Fruit fly (Drosophila melanogaster) whole organism, embryonic: ENCODE results near the gene CG12379.

Experiments used
- Abd-B ChIP-seq: fragments of 200-800 bp; sonication (Bioruptor generic); optimal IDR thresholded peaks from 2 replicates; lab custom pipeline; 2018; ENCODE audit warnings: missing biosample characterization, mild to moderate bottlenecking, missing genetic modification characterization, moderate library complexity
- Aef1 ChIP-seq: fragments of 200-800 bp; sonication (Bioruptor generic); IDR thresholded peaks from 3 replicates; pipeline ENCODE4 v1.3.6; 2022; ENCODE audit warnings: missing biosample characterization, missing genetic modification characterization
- CG11723 ChIP-seq: fragments of 200-800 bp; sonication (Bioruptor generic); optimal IDR thresholded peaks from 2 replicates; lab custom pipeline; 2017; ENCODE audit warnings: missing biosample characterization, mild to moderate bottlenecking, missing genetic modification characterization
- CG12942 ChIP-seq: fragments of 200-800 bp; sonication (Bioruptor generic); optimal IDR thresholded peaks from 3 replicates; lab custom pipeline; 2016; ENCODE audit warnings: missing biosample characterization, missing genetic modification characterization
- CG13287 ChIP-seq: fragments of 200-800 bp; sonication (Bioruptor generic); IDR thresholded peaks from 2 replicates; pipeline ENCODE4 v1.3.6; 2022; ENCODE audit warnings: missing biosample characterization, missing genetic modification characterization; ENCODE audit not compliant: partially characterized antibody
- CG13296 ChIP-seq: fragments of 200-800 bp; sonication (Bioruptor generic); optimal IDR thresholded peaks from 3 replicates; lab custom pipeline; 2018; ENCODE audit warnings: missing biosample characterization, mild to moderate bottlenecking, missing genetic modification characterization
- CG13894 ChIP-seq: fragments of 200-800 bp; sonication (Bioruptor generic); optimal IDR thresholded peaks from 3 replicates; lab custom pipeline; 2018; ENCODE audit warnings: missing biosample characterization, mild to moderate bottlenecking, missing genetic modification characterization, moderate library complexity
- CG15479 ChIP-seq: fragments of 200-800 bp; sonication (Bioruptor generic); optimal IDR thresholded peaks from 3 replicates; lab custom pipeline; 2019; ENCODE audit warnings: missing biosample characterization, mild to moderate bottlenecking, missing genetic modification characterization, moderate library complexity
- CG1603 ChIP-seq: fragments of 200-800 bp; sonication (Bioruptor generic); optimal IDR thresholded peaks from 2 replicates; lab custom pipeline; 2019; ENCODE audit warnings: missing biosample characterization, mild to moderate bottlenecking, missing genetic modification characterization, moderate library complexity
- CG1647 ChIP-seq: fragments of 200-800 bp; sonication (Bioruptor generic); optimal IDR thresholded peaks from 3 replicates; lab custom pipeline; 2016; ENCODE audit warnings: missing biosample characterization, missing genetic modification characterization
- CG17186 ChIP-seq: fragments of 200-800 bp; sonication (Bioruptor generic); optimal IDR thresholded peaks from 3 replicates; lab custom pipeline; 2017; ENCODE audit warnings: missing biosample characterization, missing genetic modification reagents, missing genetic modification characterization
- CG17328 ChIP-seq: fragments of 200-800 bp; sonication (Bioruptor generic); IDR thresholded peaks from 2 replicates; pipeline ENCODE4 v1.3.6; 2022; ENCODE audit warnings: missing biosample characterization, missing genetic modification characterization
- CG17359 ChIP-seq: fragments of 200-800 bp; sonication (Bioruptor generic); optimal IDR thresholded peaks from 3 replicates; lab custom pipeline; 2018; ENCODE audit warnings: missing biosample characterization, mild to moderate bottlenecking, missing genetic modification characterization, moderate library complexity
- CG1792 ChIP-seq: fragments of 200-800 bp; sonication (Bioruptor generic); optimal IDR thresholded peaks from 2 replicates; lab custom pipeline; 2016; ENCODE audit warnings: missing biosample characterization, missing genetic modification characterization
- CG18764 ChIP-seq: fragments of 200-800 bp; sonication (Bioruptor generic); optimal IDR thresholded peaks from 3 replicates; lab custom pipeline; 2016; ENCODE audit warnings: missing biosample characterization, missing genetic modification characterization
- CG31224 ChIP-seq: fragments of 200-800 bp; sonication (Bioruptor generic); IDR thresholded peaks from 2 replicates; pipeline ENCODE4 v1.3.6; 2022; ENCODE audit warnings: missing biosample characterization, missing genetic modification characterization
- CG34224 ChIP-seq: fragments of 200-800 bp; sonication (Bioruptor generic); IDR thresholded peaks from 3 replicates; pipeline ENCODE4 v1.3.6; 2022; ENCODE audit warnings: missing biosample characterization, missing genetic modification characterization; ENCODE audit not compliant: partially characterized antibody
- CG3838 ChIP-seq: fragments of 200-800 bp; sonication (Bioruptor generic); optimal IDR thresholded peaks from 3 replicates; lab custom pipeline; 2016; ENCODE audit warnings: missing biosample characterization, missing genetic modification characterization
- CG4617 ChIP-seq: fragments of 200-800 bp; sonication (Bioruptor generic); optimal IDR thresholded peaks from 3 replicates; lab custom pipeline; 2016; ENCODE audit warnings: missing biosample characterization, missing genetic modification characterization, borderline replicate concordance
- CG4820 ChIP-seq: fragments of 200-800 bp; sonication (Bioruptor generic); optimal IDR thresholded peaks from 3 replicates; lab custom pipeline; 2016; ENCODE audit warnings: missing biosample characterization, missing genetic modification characterization
- CG6175 ChIP-seq: fragments of 200-800 bp; sonication (Bioruptor generic); IDR thresholded peaks from 3 replicates; pipeline ENCODE4 v1.3.6; 2022; ENCODE audit warnings: missing biosample characterization, missing genetic modification characterization
- CG7357 ChIP-seq: fragments of 200-800 bp; sonication (Bioruptor generic); IDR thresholded peaks from 3 replicates; pipeline ENCODE4 v1.3.6; 2022; ENCODE audit warnings: missing biosample characterization, missing genetic modification characterization
- CG7963 ChIP-seq: fragments of 200-800 bp; sonication (Bioruptor generic); IDR thresholded peaks from 3 replicates; pipeline ENCODE4 v1.3.6; 2022; ENCODE audit warnings: missing biosample characterization, missing genetic modification characterization; ENCODE audit not compliant: partially characterized antibody
- CG9215 ChIP-seq: fragments of 200-800 bp; sonication (Bioruptor generic); IDR thresholded peaks from 2 replicates; pipeline ENCODE4 v1.3.6; 2022; ENCODE audit warnings: missing biosample characterization, missing genetic modification characterization
- CG9727 ChIP-seq: fragments of 200-800 bp; sonication (Bioruptor generic); optimal IDR thresholded peaks from 3 replicates; lab custom pipeline; 2017; ENCODE audit warnings: missing biosample characterization, mild to moderate bottlenecking, missing genetic modification characterization
- CG9932 ChIP-seq: fragments of 200-800 bp; sonication (Bioruptor generic); IDR thresholded peaks from 2 replicates; pipeline ENCODE4 v1.3.6; 2022; ENCODE audit warnings: missing biosample characterization, missing genetic modification characterization
- Dip3 ChIP-seq: fragments of 200-800 bp; sonication (Bioruptor generic); optimal IDR thresholded peaks from 3 replicates; lab custom pipeline; 2016; ENCODE audit warnings: missing biosample characterization, missing genetic modification characterization
- HLH54F ChIP-seq: fragments of 200-800 bp; sonication (Bioruptor generic); optimal IDR thresholded peaks from 3 replicates; lab custom pipeline; 2016; ENCODE audit warnings: missing biosample characterization, missing genetic modification characterization
- MTF-1 ChIP-seq: fragments of 200-800 bp; sonication (Bioruptor generic); optimal IDR thresholded peaks from 2 replicates; lab custom pipeline; 2018; ENCODE audit warnings: missing biosample characterization, mild to moderate bottlenecking, missing genetic modification characterization, borderline replicate concordance
- Med ChIP-seq: fragments of 200-800 bp; sonication (Bioruptor generic); peaks from one replicate; lab custom pipeline; 2016; ENCODE audit warnings: missing biosample characterization, missing genetic modification characterization, mild to moderate bottlenecking, inconsistent platforms, moderate library complexity
- Myb ChIP-seq: fragments of 200-800 bp; sonication (Bioruptor generic); optimal IDR thresholded peaks from 2 replicates; lab custom pipeline; 2016; ENCODE audit warnings: missing biosample characterization, missing genetic modification characterization
- NC2β ChIP-seq: fragments of 200-800 bp; sonication (Bioruptor generic); optimal IDR thresholded peaks from 2 replicates; lab custom pipeline; 2016; ENCODE audit warnings: missing biosample characterization, missing genetic modification characterization
- Sin3A ChIP-seq: fragments of >200 bp; optimal IDR thresholded peaks from 2 replicates; lab custom pipeline; 2018
- Spps ChIP-seq: fragments of 200-800 bp; sonication (Bioruptor generic); optimal IDR thresholded peaks from 2 replicates; lab custom pipeline; 2018; ENCODE audit warnings: missing biosample characterization, mild to moderate bottlenecking, missing genetic modification characterization
- Taf1 ChIP-seq: fragments of 200-800 bp; sonication (Bioruptor generic); IDR thresholded peaks from 2 replicates; pipeline ENCODE4 v1.3.6; 2022; ENCODE audit warnings: missing biosample characterization, missing genetic modification characterization
- Xrp1 ChIP-seq: fragments of 200-800 bp; sonication (Bioruptor generic); IDR thresholded peaks from 2 replicates; pipeline ENCODE4 v1.3.6; 2022; ENCODE audit warnings: missing biosample characterization, missing genetic modification characterization
- amos ChIP-seq: fragments of 200-800 bp; sonication (Bioruptor generic); IDR thresholded peaks from 2 replicates; pipeline ENCODE4 v1.3.6; 2022; ENCODE audit warnings: missing biosample characterization, missing genetic modification characterization; ENCODE audit not compliant: partially characterized antibody
- chm ChIP-seq: fragments of 200-800 bp; sonication (Bioruptor generic); IDR thresholded peaks from 2 replicates; pipeline ENCODE4 v1.3.6; 2022; ENCODE audit warnings: missing biosample characterization, missing genetic modification characterization
- croc ChIP-seq: fragments of 200-800 bp; sonication (Bioruptor generic); conservative IDR thresholded peaks from 3 replicates; pipeline ENCODE4 v1.3.6; 2022; ENCODE audit warnings: missing biosample characterization, missing genetic modification characterization
- dan ChIP-seq: fragments of 200-800 bp; sonication (Bioruptor generic); IDR thresholded peaks from 2 replicates; pipeline ENCODE4 v1.3.6; 2022; ENCODE audit warnings: missing biosample characterization, missing genetic modification characterization
- esg ChIP-seq: fragments of 200-800 bp; sonication (Bioruptor generic); conservative IDR thresholded peaks from 2 replicates; pipeline ENCODE4 v1.3.6; 2022; ENCODE audit warnings: missing biosample characterization, missing genetic modification characterization
- ewg ChIP-seq: fragments of 200-800 bp; sonication (Bioruptor generic); optimal IDR thresholded peaks from 3 replicates; lab custom pipeline; 2017; ENCODE audit warnings: mild to moderate bottlenecking, missing biosample characterization, missing genetic modification reagents, missing genetic modification characterization
- hth ChIP-seq: fragments of >200 bp; optimal IDR thresholded peaks from 2 replicates; lab custom pipeline; 2017; ENCODE audit warnings: inconsistent platforms
- kay ChIP-seq: fragments of 200-800 bp; sonication (Bioruptor generic); optimal IDR thresholded peaks from 2 replicates; lab custom pipeline; 2016; ENCODE audit warnings: missing biosample characterization, missing genetic modification characterization
- nerfin-1 ChIP-seq: fragments of 200-800 bp; sonication (Bioruptor generic); optimal IDR thresholded peaks from 3 replicates; lab custom pipeline; 2019; ENCODE audit warnings: missing biosample characterization, mild to moderate bottlenecking, missing genetic modification characterization, moderate library complexity
- oc ChIP-seq: fragments of 200-800 bp; sonication (Bioruptor generic); optimal IDR thresholded peaks from 2 replicates; lab custom pipeline; 2018; ENCODE audit warnings: missing biosample characterization, mild to moderate bottlenecking, missing genetic modification characterization, moderate library complexity
- prd ChIP-seq, 3 experiments: fragments of >200 bp in 2 of 3; fragments of 200-800 bp in 1 of 3; sonication (Bioruptor generic) in 1 of 3; optimal IDR thresholded peaks in 2 of 3; IDR thresholded peaks in 1 of 3; 2 replicates in 2 of 3; 3 replicates in 1 of 3; pipeline versions ENCODE4 v1.3.6 to Lab custom; 2017 to 2022; ENCODE audit warnings: missing biosample characterization in 1 of 3, missing genetic modification characterization in 1 of 3
- repo ChIP-seq: fragments of 200-800 bp; sonication (Bioruptor generic); optimal IDR thresholded peaks from 2 replicates; lab custom pipeline; 2016; ENCODE audit warnings: missing biosample characterization, missing genetic modification characterization
- sr ChIP-seq: fragments of 200-800 bp; sonication (Bioruptor generic); IDR thresholded peaks from 3 replicates; pipeline ENCODE4 v1.3.6; 2022; ENCODE audit warnings: missing biosample characterization, missing genetic modification characterization
- z ChIP-seq: fragments of 200-800 bp; sonication (Bioruptor generic); IDR thresholded peaks from 3 replicates; pipeline ENCODE4 v1.3.6; 2022; ENCODE audit warnings: missing biosample characterization, missing genetic modification characterization

CG12379 gene

dm6 chrX:15696854-15697540 lies 36.8 kb downstream of the CG12379 start, which contains the start of gene CG8128 (continued):
- no peak for TF ChIP-seq CG31224 (GFP tag; lab: Robert Waterston, UW)
- no peak for TF ChIP-seq croc (GFP tag; lab: Robert Waterston, UW)
- TF ChIP-seq CG15479 (GFP tag; lab: Kevin White, UChicago) = peak; percentile 54
- no peak for TF ChIP-seq oc
- TF ChIP-seq Sin3A (lab: Kevin White, UChicago) = peak; percentile 42
- no peak for TF ChIP-seq Aef1
- TF ChIP-seq CG17328 (GFP tag; lab: Robert Waterston, UW) = no peak
- TF ChIP-seq Xrp1 (GFP tag; lab: Robert Waterston, UW) = no peak
- no peak for TF ChIP-seq Spps (tag; lab: Kevin White, UChicago)
- TF ChIP-seq CG17359 = no peak
- TF ChIP-seq CG9932 = peak; percentile 18; the same call in 1 of the 2 replicates
- no peak for TF ChIP-seq kay (GFP tag; lab: Kevin White, UChicago)
- no peak for TF ChIP-seq CG13296 (GFP tag; lab: Kevin White, UChicago)
- no peak for TF ChIP-seq CG1792 (GFP tag; lab: Kevin White, UChicago)
- no peak for TF ChIP-seq prd (optimal IDR thresholded peaks at IDR 0.05; lab: Kevin White, UChicago)
- TF ChIP-seq prd (GFP tag; IDR thresholded peaks at IDR 0.05; lab: Robert Waterston, UW) = 0 out of 3 replicates have a peak, but pooled peaks have one; percentile 32
- TF ChIP-seq CG7357 (GFP tag; lab: Robert Waterston, UW) = no peak
- TF ChIP-seq amos (GFP tag; lab: Robert Waterston, UW) = no peak; the same call in 1 of the 2 replicates
- peak; percentile 33 for TF ChIP-seq CG17186 (GFP tag; lab: Kevin White, UChicago)
- TF ChIP-seq chm = no peak
- TF ChIP-seq CG7963 (GFP tag; lab: Robert Waterston, UW) = no peak
- TF ChIP-seq CG11723 = no peak
- TF ChIP-seq NC2β = no peak
- TF ChIP-seq z (GFP tag; lab: Robert Waterston, UW) = no peak
- no peak for TF ChIP-seq dan (GFP tag; lab: Robert Waterston, UW)
- no peak for TF ChIP-seq Abd-B (GFP tag; lab: Kevin White, UChicago)
- TF ChIP-seq CG9215 (GFP tag; lab: Robert Waterston, UW) = no peak
- no peak for TF ChIP-seq CG6175 (GFP tag; lab: Robert Waterston, UW)
- TF ChIP-seq CG3838 = no peak
- peak; percentile 15; the same call in 1 of the 2 replicates for TF ChIP-seq esg (GFP tag; lab: Robert Waterston, UW)
- no peak for TF ChIP-seq nerfin-1
- TF ChIP-seq sr (GFP tag; lab: Robert Waterston, UW) = no peak
- no peak for TF ChIP-seq CG18764 (GFP tag; lab: Kevin White, UChicago)
- no peak for TF ChIP-seq CG13894 (tag; lab: Kevin White, UChicago)
- TF ChIP-seq Dip3 (GFP tag; lab: Kevin White, UChicago) = no peak
- TF ChIP-seq CG12942 = no peak
- peak; percentile 3 for TF ChIP-seq HLH54F (GFP tag; lab: Kevin White, UChicago)
- TF ChIP-seq CG4820 (GFP tag; lab: Kevin White, UChicago) = no peak
- TF ChIP-seq CG4617 (GFP tag; lab: Kevin White, UChicago) = no peak
- TF ChIP-seq ewg (GFP tag; lab: Kevin White, UChicago) = peak; percentile 4
- peak; percentile 42 for TF ChIP-seq CG1603
- no peak for TF ChIP-seq CG34224 (GFP tag; lab: Robert Waterston, UW)
- no peak for TF ChIP-seq hth (lab: Kevin White, UChicago)
- no peak for TF ChIP-seq MTF-1 (GFP tag; lab: Kevin White, UChicago)
- no peak for TF ChIP-seq CG9727 (GFP tag; lab: Kevin White, UChicago)
- peak; percentile 87 for TF ChIP-seq Med (GFP tag; lab: Kevin White, UChicago)
- TF ChIP-seq CG13287 = no peak
- no peak for TF ChIP-seq Myb (GFP tag; lab: Kevin White, UChicago)
- peak; percentile 6 for TF ChIP-seq CG1647 (GFP tag; lab: Kevin White, UChicago)
- TF ChIP-seq Taf1 (GFP tag; lab: Robert Waterston, UW) = no peak
- no peak for TF ChIP-seq repo (GFP tag; lab: Kevin White, UChicago)
